Worm (Caenorhabditis elegans) whole organism, early embryonic: Measurements from ENCODE around the gene F49C5.3.
A peak's percentile ranks its signal among the peaks of the same experiment; 100 is the strongest.

ENCODE experiments used
- B0310.2 ChIP-seq: sonication (generic microtip); optimal IDR thresholded peaks from 2 replicates; lab custom pipeline; 2016; ENCODE audit warnings: mild to moderate bottlenecking, missing genetic modification characterization, missing compliant biosample characterization
- F13C5.2 ChIP-seq: sonication (generic microtip); optimal IDR thresholded peaks from 2 replicates; lab custom pipeline; 2017; ENCODE audit warnings: mild to moderate bottlenecking, missing genetic modification characterization, inconsistent platforms, missing compliant biosample characterization
- aly-1 ChIP-seq: sonication (generic microtip); optimal IDR thresholded peaks from 2 replicates; lab custom pipeline; 2016; ENCODE audit warnings: missing genetic modification characterization, missing compliant biosample characterization
- ama-1 ChIP-seq: fragments of 150-350 bp; optimal IDR thresholded peaks from 2 replicates; lab custom pipeline; 2014
- ceh-13 ChIP-seq: fragments of 200-800 bp; sonication (Bioruptor generic); optimal IDR thresholded peaks from 2 replicates; lab custom pipeline; 2018; ENCODE audit warnings: mild to moderate bottlenecking, missing genetic modification characterization, missing compliant biosample characterization
- ceh-36 ChIP-seq: sonication (generic microtip); optimal IDR thresholded peaks from 2 replicates; lab custom pipeline; 2016; ENCODE audit warnings: missing genetic modification characterization, inconsistent platforms, missing compliant biosample characterization
- ets-7 ChIP-seq: sonication (generic microtip); optimal IDR thresholded peaks from 2 replicates; lab custom pipeline; 2016; ENCODE audit warnings: missing genotype, missing genetic modification characterization, missing compliant biosample characterization
- flt-1 ChIP-seq: fragments of 200-800 bp; sonication (Bioruptor generic); IDR thresholded peaks from 2 replicates; pipeline ENCODE4 v1.3.6; 2022; ENCODE audit warnings: missing genetic modification characterization, missing compliant biosample characterization
- hmbx-1 ChIP-seq: sonication (generic microtip); optimal IDR thresholded peaks from 2 replicates; lab custom pipeline; 2016; ENCODE audit warnings: mild to moderate bottlenecking, missing genetic modification characterization, missing compliant biosample characterization
- hmg-4 ChIP-seq: fragments of 200-800 bp; sonication (Bioruptor generic); optimal IDR thresholded peaks from 2 replicates; lab custom pipeline; 2018; ENCODE audit warnings: mild to moderate bottlenecking, missing genetic modification characterization, missing compliant biosample characterization
- hnd-1 ChIP-seq: sonication (generic microtip); optimal IDR thresholded peaks from 2 replicates; lab custom pipeline; 2016; ENCODE audit warnings: missing genetic modification characterization, missing compliant biosample characterization
- pes-1 ChIP-seq: fragments of 200-800 bp; sonication (Bioruptor generic); IDR thresholded peaks from 2 replicates; pipeline ENCODE4 v1.3.6; 2022; ENCODE audit warnings: missing genetic modification reagents, missing genetic modification characterization, missing compliant biosample characterization
- scrt-1 ChIP-seq: fragments of 200-800 bp; sonication (Bioruptor generic); IDR thresholded peaks from 2 replicates; pipeline ENCODE4 v1.3.6; 2022; ENCODE audit warnings: missing genetic modification characterization, missing compliant biosample characterization
- sea-1 ChIP-seq: fragments of 200-800 bp; sonication (Bioruptor generic); conservative IDR thresholded peaks from 2 replicates; pipeline ENCODE4 v1.3.6; 2022; ENCODE audit warnings: missing genetic modification characterization, missing compliant biosample characterization
- tbx-11 ChIP-seq: fragments of 200-800 bp; sonication (Bioruptor generic); IDR thresholded peaks from 2 replicates; pipeline ENCODE4 v1.3.6; 2022; ENCODE audit warnings: missing genetic modification characterization, missing compliant biosample characterization
- tbx-37 ChIP-seq: fragments of 200-800 bp; sonication (Bioruptor generic); conservative IDR thresholded peaks from 2 replicates; pipeline ENCODE4 v1.3.6; 2022; ENCODE audit warnings: missing genetic modification reagents, missing genetic modification characterization, missing compliant biosample characterization
- tra-4 ChIP-seq: sonication (generic microtip); optimal IDR thresholded peaks from 2 replicates; lab custom pipeline; 2017; ENCODE audit warnings: missing genetic modification characterization, missing compliant biosample characterization

F49C5.3 gene

ce11 chrII:12518008-12518407 lies 18.3 kb upstream of the F49C5.3 start:
- TF ChIP-seq pes-1 (GFP tag; lab: Robert Waterston, UW) (no peak), hmbx-1 (no peak), flt-1 (no peak), F13C5.2 (tag; lab: Kevin White, UChicago) (no peak)

ce11 chrII:12518809-12519344 lies 17.4 kb upstream of the F49C5.3 start, which contains the start of gene srh-70:
srh-70 (minus strand) TSS chrII:12518859.
- TF ChIP-seq tbx-11 (GFP tag; lab: Robert Waterston, UW) (no peak), F13C5.2 (tag; lab: Kevin White, UChicago) (no peak), tra-4 (tag; lab: Kevin White, UChicago) (no peak), hnd-1 (tag; lab: Kevin White, UChicago) (no peak), ama-1 (no peak), ceh-36 (tag; lab: Kevin White, UChicago) (no peak), B0310.2 (tag; lab: Kevin White, UChicago) (no peak), scrt-1 (GFP tag; lab: Robert Waterston, UW) (no peak), ceh-13 (GFP tag; lab: Kevin White, UChicago) (no peak)

- TF ChIP-seq scrt-1 (GFP tag; lab: Robert Waterston, UW), result no peak
Observed at ce11 chrII:12519616-12520015, 16.7 kb upstream of the F49C5.3 start, which contains the start of gene ceh-99. ceh-99 (plus strand) TSS chrII:12519981.

ce11 chrII:12525526-12525925 lies 10.8 kb upstream of the F49C5.3 start, which contains the start of gene srx-118:
srx-118 (plus strand) TSS chrII:12525826.
- TF ChIP-seq tbx-11 (GFP tag; lab: Robert Waterston, UW), result no peak
- TF ChIP-seq ets-7 (tag; lab: Kevin White, UChicago), result no peak
- TF ChIP-seq hmg-4 (GFP tag; lab: Kevin White, UChicago), result no peak
- no peak for TF ChIP-seq hnd-1 (tag; lab: Kevin White, UChicago)

- no peak for TF ChIP-seq aly-1 (tag; lab: Kevin White, UChicago)
- no peak for TF ChIP-seq scrt-1 (GFP tag; lab: Robert Waterston, UW)
- TF ChIP-seq B0310.2 (tag; lab: Kevin White, UChicago), result no peak
- no peak for TF ChIP-seq pes-1 (GFP tag; lab: Robert Waterston, UW)
- TF ChIP-seq ceh-36 (tag; lab: Kevin White, UChicago), result no peak
- TF ChIP-seq sea-1 (GFP tag; lab: Robert Waterston, UW), result no peak
- TF ChIP-seq tbx-11 (GFP tag; lab: Robert Waterston, UW), result no peak
- no peak for TF ChIP-seq flt-1
Observed at ce11 chrII:12527947-12528346, 8.4 kb upstream of the F49C5.3 start, which contains the start of gene srx-119. srx-119 (plus strand) TSS chrII:12528247.

ce11 chrII:12530958-12531357 lies 5.3 kb upstream of the F49C5.3 start, which contains the start of gene srx-120:
srx-120 (plus strand) TSS chrII:12531258.
- TF ChIP-seq tbx-37 (GFP tag; lab: Robert Waterston, UW), result no peak
- TF ChIP-seq tbx-11 (GFP tag; lab: Robert Waterston, UW), result no peak
- no peak for TF ChIP-seq scrt-1 (GFP tag; lab: Robert Waterston, UW)
- TF ChIP-seq ceh-13 (GFP tag; lab: Kevin White, UChicago), result no peak
- no peak for TF ChIP-seq hmbx-1
- TF ChIP-seq ceh-36 (tag; lab: Kevin White, UChicago), result no peak
- no peak for TF ChIP-seq B0310.2 (tag; lab: Kevin White, UChicago)
- TF ChIP-seq ama-1, result no peak

ce11 chrII:12535297-12535803 lies 953 bp upstream of the F49C5.3 start, which contains the start of gene nimk-1:
nimk-1 (plus strand) TSS chrII:12535753.
- no peak for TF ChIP-seq ceh-13 (GFP tag; lab: Kevin White, UChicago)
- TF ChIP-seq ceh-36 (tag; lab: Kevin White, UChicago), result peak; percentile 59

- TF ChIP-seq pes-1 (GFP tag; lab: Robert Waterston, UW) (no peak), hmg-4 (GFP tag; lab: Kevin White, UChicago) (no peak), hnd-1 (tag; lab: Kevin White, UChicago) (no peak), B0310.2 (tag; lab: Kevin White, UChicago) (no peak), tbx-37 (GFP tag; lab: Robert Waterston, UW) (no peak), tra-4 (tag; lab: Kevin White, UChicago) (no peak), ets-7 (tag; lab: Kevin White, UChicago) (no peak), sea-1 (GFP tag; lab: Robert Waterston, UW) (no peak), ceh-13 (GFP tag; lab: Kevin White, UChicago) (no peak), ama-1 (no peak), hmbx-1 (no peak), ceh-36 (tag; lab: Kevin White, UChicago) (no peak), F13C5.2 (tag; lab: Kevin White, UChicago) (no peak), flt-1 (no peak), tbx-11 (GFP tag; lab: Robert Waterston, UW) (no peak), scrt-1 (GFP tag; lab: Robert Waterston, UW) (no peak), aly-1 (tag; lab: Kevin White, UChicago) (no peak)
Observed at ce11 chrII:12539395-12539794, 3.1 kb downstream of the F49C5.3 start.
